Worm (Caenorhabditis elegans) whole organism, late embryonic: ENCODE results near the gene F12E12.1.

ENCODE experiments used
- ceh-14 ChIP-seq: sonication (generic microtip); optimal IDR thresholded peaks from 2 replicates; lab custom pipeline; 2016; ENCODE audit warnings: missing genotype, missing genetic modification characterization, missing compliant biosample characterization
- ceh-19 ChIP-seq: fragments of 200-800 bp; sonication (Bioruptor generic); optimal IDR thresholded peaks from 2 replicates; lab custom pipeline; 2018; ENCODE audit warnings: mild to moderate bottlenecking, missing genetic modification characterization, missing compliant biosample characterization
- ceh-31 ChIP-seq: sonication (generic microtip); optimal IDR thresholded peaks from 2 replicates; lab custom pipeline; 2016; ENCODE audit warnings: missing genetic modification characterization, missing compliant biosample characterization
- ceh-9 ChIP-seq: sonication (generic microtip); optimal IDR thresholded peaks from 2 replicates; lab custom pipeline; 2016; ENCODE audit warnings: mild to moderate bottlenecking, missing genetic modification characterization, inconsistent platforms, missing compliant biosample characterization
- che-1 ChIP-seq: sonication (generic microtip); optimal IDR thresholded peaks from 2 replicates; lab custom pipeline; 2016; ENCODE audit warnings: mild to moderate bottlenecking, missing genetic modification characterization, missing compliant biosample characterization
- dve-1 ChIP-seq: sonication (generic microtip); optimal IDR thresholded peaks from 2 replicates; lab custom pipeline; 2017; ENCODE audit warnings: antibody characterized with exemption, mild to moderate bottlenecking, missing genetic modification characterization, missing compliant biosample characterization
- fkh-10 ChIP-seq: fragments of 150-350 bp; optimal IDR thresholded peaks from 2 replicates; lab custom pipeline; 2014; ENCODE audit warnings: missing biosample characterization, missing genetic modification reagents, missing genetic modification characterization
- hlh-8 ChIP-seq: sonication (generic microtip); optimal IDR thresholded peaks from 2 replicates; lab custom pipeline; 2016; ENCODE audit warnings: missing genotype, missing genetic modification characterization, missing compliant biosample characterization
- nhr-11 ChIP-seq: fragments of 150-350 bp; optimal IDR thresholded peaks from 2 replicates; lab custom pipeline; 2014; ENCODE audit warnings: missing biosample characterization, missing genetic modification characterization
- pag-3 ChIP-seq: sonication (generic microtip); optimal IDR thresholded peaks from 2 replicates; lab custom pipeline; 2016; ENCODE audit warnings: missing compliant biosample characterization, missing genetic modification characterization, borderline replicate concordance
- pax-1 ChIP-seq: fragments of 150-350 bp; optimal IDR thresholded peaks from 2 replicates; lab custom pipeline; 2014; ENCODE audit warnings: missing biosample characterization, missing genetic modification characterization
- pha-4 ChIP-seq: fragments of 150-350 bp; optimal IDR thresholded peaks from 2 replicates; lab custom pipeline; 2018; ENCODE audit warnings: missing biosample characterization, missing genetic modification reagents, missing genetic modification characterization
- rnt-1 ChIP-seq: sonication (generic microtip); optimal IDR thresholded peaks from 2 replicates; lab custom pipeline; 2016; ENCODE audit warnings: missing genetic modification characterization, missing compliant biosample characterization
- tbx-2 ChIP-seq: sonication (generic microtip); optimal IDR thresholded peaks from 2 replicates; lab custom pipeline; 2016; ENCODE audit warnings: missing genetic modification characterization, missing compliant biosample characterization

ce11 chrII:3786538-3786937 is 44.9 kb downstream of the F12E12.1 start:
- no peak for TF ChIP-seq nhr-11 (tag; lab: Kevin White, UChicago)
- TF ChIP-seq ceh-9 (tag; lab: Kevin White, UChicago) = no peak
- TF ChIP-seq dve-1 (tag; lab: Kevin White, UChicago) = no peak
- TF ChIP-seq che-1 = no peak
- TF ChIP-seq hlh-8 (tag; lab: Kevin White, UChicago) = no peak
- no peak for TF ChIP-seq ceh-14 (tag; lab: Kevin White, UChicago)
- no peak for TF ChIP-seq pha-4
- TF ChIP-seq fkh-10 (GFP tag; lab: Kevin White, UChicago) = no peak
- TF ChIP-seq tbx-2 (tag; lab: Kevin White, UChicago) = no peak
- no peak for TF ChIP-seq rnt-1 (tag; lab: Kevin White, UChicago)
- TF ChIP-seq ceh-19 (GFP tag; lab: Kevin White, UChicago) = no peak
- TF ChIP-seq pax-1 = no peak
- TF ChIP-seq pag-3 (tag; lab: Kevin White, UChicago) = no peak
- no peak for TF ChIP-seq ceh-31
